Fruit fly (Drosophila melanogaster): ENCODE measurements around the gene CG3857.

CG3857 gene

dm6 chrX:1943337-1944244, 3.8 kb upstream of the CG3857 start (continued):
- TF ChIP-seq onecut (GFP tag; IDR thresholded peaks at IDR 0.05) (peak; percentile 15), Hand (GFP tag; optimal IDR thresholded peaks at IDR 0.05) (peak; percentile 32), CG7372 (GFP tag; IDR thresholded peaks at IDR 0.05) (peak; percentile 37), GATAe (GFP tag; conservative IDR thresholded peaks at IDR 0.05) (no peak), CG15269 (tag; optimal IDR thresholded peaks at IDR 0.05) (peak; percentile 56), ham (GFP tag; IDR thresholded peaks at IDR 0.05) (no peak), dpn (GFP tag; optimal IDR thresholded peaks at IDR 0.05) (peak; percentile 42 to 76), CG10321 (GFP tag; IDR thresholded peaks at IDR 0.05) (no peak), Tbp (GFP tag; optimal IDR thresholded peaks at IDR 0.05) (no peak), repo (GFP tag; optimal IDR thresholded peaks at IDR 0.05) (no peak), ranshi (GFP tag; IDR thresholded peaks at IDR 0.05) (0 out of 2 replicates have a peak, but pooled peaks have one; percentile 50), kay (GFP tag; optimal IDR thresholded peaks at IDR 0.05) (peak; percentile 37), Hr78 (GFP tag; optimal IDR thresholded peaks at IDR 0.05) (peak in 1 of 2 experiments; percentile 59), gro (GFP tag; optimal IDR thresholded peaks at IDR 0.05) (peak; percentile 76), CG10274 (GFP tag; optimal IDR thresholded peaks at IDR 0.05) (peak; percentile 63), CG4730 (GFP tag; IDR thresholded peaks at IDR 0.05) (no peak), Deaf1 (tag; optimal IDR thresholded peaks at IDR 0.05) (peak; percentile 44), CG7786 (GFP tag; optimal IDR thresholded peaks at IDR 0.05) (peak; percentile 64), jumu (GFP tag; optimal IDR thresholded peaks at IDR 0.05) (peak; percentile 29), mam (GFP tag; optimal IDR thresholded peaks at IDR 0.05) (peak; percentile 60), CG13424 (tag; optimal IDR thresholded peaks at IDR 0.05) (peak; percentile 77), CG12769 (tag; optimal IDR thresholded peaks at IDR 0.05) (peak; percentile 47), hbn (GFP tag; IDR thresholded peaks at IDR 0.05; ENCODE audit: partially characterized antibody) (no peak), Fer1 (GFP tag; optimal IDR thresholded peaks at IDR 0.05) (peak; percentile 62), CG12071 (GFP tag; optimal IDR thresholded peaks at IDR 0.05) (peak; percentile 2), ato (GFP tag; IDR thresholded peaks at IDR 0.05; ENCODE audit: partially characterized antibody) (no peak), CG13296 (GFP tag; optimal IDR thresholded peaks at IDR 0.05) (peak; percentile 47), Dll (GFP tag; IDR thresholded peaks at IDR 0.05; ENCODE audit: partially characterized antibody) (no peak), Dp (GFP tag; optimal IDR thresholded peaks at IDR 0.05) (no peak), CG3847 (GFP tag; IDR thresholded peaks at IDR 0.05) (peak; percentile 42), CG14050 (GFP tag; IDR thresholded peaks at IDR 0.05) (0 out of 3 replicates have a peak, but pooled peaks have one; percentile 10), gsb-n (tag; optimal IDR thresholded peaks at IDR 0.05) (peak; percentile 77), Doc3 (GFP tag; IDR thresholded peaks at IDR 0.05; ENCODE audit: partially characterized antibody) (no peak), Spps (tag; optimal IDR thresholded peaks at IDR 0.05) (peak; percentile 63), CG30020 (tag; optimal IDR thresholded peaks at IDR 0.05) (peak; percentile 9), cas (GFP tag; IDR thresholded peaks at IDR 0.05) (no peak), CG10147 (GFP tag; optimal IDR thresholded peaks at IDR 0.05) (peak; percentile 74), gcm2 (GFP tag; optimal IDR thresholded peaks at IDR 0.05) (no peak), crp (GFP tag; optimal IDR thresholded peaks at IDR 0.05) (peak in 1 of 2 experiments; percentile 38), cwo (GFP tag; optimal IDR thresholded peaks at IDR 0.05) (peak; percentile 50), CG8944 (GFP tag; optimal IDR thresholded peaks at IDR 0.05) (no peak), mld (GFP tag; IDR thresholded peaks at IDR 0.05; ENCODE audit: partially characterized antibody) (no peak), zf30C (GFP tag; optimal IDR thresholded peaks at IDR 0.05) (no peak), CG3163 (GFP tag; optimal IDR thresholded peaks at IDR 0.05) (peak; percentile 93), CHES-1-like (GFP tag; optimal IDR thresholded peaks at IDR 0.05) (peak; percentile 63), ken (GFP tag; IDR thresholded peaks at IDR 0.05) (no peak)

Data from whole organism, embryonic.